Fruit fly (Drosophila melanogaster) whole organism, embryonic: ENCODE data around the gene Mfe2.
A peak's percentile ranks its signal among the peaks of the same experiment; 100 is the strongest.

Experiments used
- Ada2b ChIP-seq: fragments of 200-800 bp; sonication (Bioruptor generic); IDR thresholded peaks from 2 replicates; pipeline ENCODE4 v1.3.6; 2022; ENCODE audit warnings: missing biosample characterization, missing genetic modification characterization
- Atf6 ChIP-seq: fragments of 200-800 bp; sonication (Bioruptor generic); IDR thresholded peaks from 2 replicates; pipeline ENCODE4 v1.3.6; 2022; ENCODE audit warnings: missing biosample characterization, missing genetic modification characterization
- B-H2 ChIP-seq: fragments of 200-800 bp; sonication (Bioruptor generic); optimal IDR thresholded peaks from 2 replicates; lab custom pipeline; 2018; ENCODE audit warnings: missing biosample characterization, mild to moderate bottlenecking, missing genetic modification characterization
- CG10654 ChIP-seq: fragments of 200-800 bp; sonication (Bioruptor generic); optimal IDR thresholded peaks from 2 replicates; lab custom pipeline; 2016; ENCODE audit warnings: missing biosample characterization, missing genetic modification characterization
- CG11696 ChIP-seq: fragments of 200-800 bp; sonication (Bioruptor generic); IDR thresholded peaks from 2 replicates; pipeline ENCODE4 v1.3.6; 2022; ENCODE audit warnings: missing biosample characterization, missing genetic modification characterization
- CG12299 ChIP-seq: fragments of 200-800 bp; sonication (Bioruptor generic); optimal IDR thresholded peaks from 2 replicates; lab custom pipeline; 2018; ENCODE audit warnings: missing biosample characterization, mild to moderate bottlenecking, missing genetic modification characterization
- CG12769 ChIP-seq: fragments of 200-800 bp; sonication (Bioruptor generic); optimal IDR thresholded peaks from 2 replicates; lab custom pipeline; 2019; ENCODE audit warnings: missing biosample characterization, mild to moderate bottlenecking, missing genetic modification characterization, moderate library complexity
- CG13123 ChIP-seq: fragments of 200-800 bp; sonication (Bioruptor generic); optimal IDR thresholded peaks from 2 replicates; lab custom pipeline; 2016; ENCODE audit warnings: missing biosample characterization, missing genetic modification characterization
- CG14667 ChIP-seq: fragments of 200-800 bp; sonication (Bioruptor generic); IDR thresholded peaks from 2 replicates; pipeline ENCODE4 v1.3.6; 2022; ENCODE audit warnings: missing biosample characterization, missing genetic modification characterization
- CG14710 ChIP-seq: fragments of 200-800 bp; sonication (Bioruptor generic); optimal IDR thresholded peaks from 3 replicates; lab custom pipeline; 2019; ENCODE audit warnings: missing biosample characterization, mild to moderate bottlenecking, missing genetic modification characterization, moderate library complexity
- CG15011 ChIP-seq: fragments of 200-800 bp; sonication (Bioruptor generic); optimal IDR thresholded peaks from 3 replicates; lab custom pipeline; 2018; ENCODE audit warnings: missing biosample characterization, mild to moderate bottlenecking, missing genetic modification characterization
- CG1602 ChIP-seq: fragments of 200-800 bp; sonication (Bioruptor generic); optimal IDR thresholded peaks from 3 replicates; lab custom pipeline; 2016; ENCODE audit warnings: missing biosample characterization, missing genetic modification characterization
- CG1647 ChIP-seq: fragments of 200-800 bp; sonication (Bioruptor generic); optimal IDR thresholded peaks from 3 replicates; lab custom pipeline; 2016; ENCODE audit warnings: missing biosample characterization, missing genetic modification characterization
- CG16863 ChIP-seq: fragments of 200-800 bp; sonication (Bioruptor generic); optimal IDR thresholded peaks from 3 replicates; lab custom pipeline; 2016; ENCODE audit warnings: missing biosample characterization, missing genetic modification characterization
- CG17361 ChIP-seq: fragments of 200-800 bp; sonication (Bioruptor generic); IDR thresholded peaks from 3 replicates; pipeline ENCODE4 v1.3.6; 2022; ENCODE audit warnings: missing biosample characterization, missing genetic modification characterization
- CG18262 ChIP-seq: fragments of 200-800 bp; optimal IDR thresholded peaks from 3 replicates; lab custom pipeline; 2019; ENCODE audit warnings: missing biosample characterization, mild to moderate bottlenecking, missing genetic modification characterization, moderate library complexity
- CG2129 ChIP-seq: fragments of 200-800 bp; sonication (Bioruptor generic); IDR thresholded peaks from 2 replicates; pipeline ENCODE4 v1.3.6; 2022; ENCODE audit warnings: missing biosample characterization, missing genetic modification characterization; ENCODE audit not compliant: partially characterized antibody
- CG6272 ChIP-seq: fragments of 200-800 bp; sonication (Bioruptor generic); IDR thresholded peaks from 2 replicates; pipeline ENCODE4 v1.3.6; 2022; ENCODE audit warnings: missing biosample characterization, missing genetic modification characterization
- CG6689 ChIP-seq: fragments of 200-800 bp; sonication (Bioruptor generic); IDR thresholded peaks from 2 replicates; pipeline ENCODE4 v1.3.6; 2022; ENCODE audit warnings: missing biosample characterization, missing genetic modification characterization
- CG6854 ChIP-seq: fragments of 200-800 bp; sonication (Bioruptor generic); optimal IDR thresholded peaks from 3 replicates; lab custom pipeline; 2017; ENCODE audit warnings: missing biosample characterization, mild to moderate bottlenecking, missing genetic modification characterization
- CG7839 ChIP-seq: fragments of 200-800 bp; sonication (Bioruptor generic); optimal IDR thresholded peaks from 3 replicates; lab custom pipeline; 2018; ENCODE audit warnings: missing biosample characterization, mild to moderate bottlenecking, missing genetic modification characterization, moderate library complexity
- CG7928 ChIP-seq: fragments of 200-800 bp; sonication (Bioruptor generic); optimal IDR thresholded peaks from 2 replicates; lab custom pipeline; 2017; ENCODE audit warnings: missing biosample characterization, mild to moderate bottlenecking, missing genetic modification characterization
- CG8388 ChIP-seq: fragments of 200-800 bp; sonication (Bioruptor generic); optimal IDR thresholded peaks from 2 replicates; lab custom pipeline; 2019; ENCODE audit warnings: missing biosample characterization, mild to moderate bottlenecking, missing genetic modification characterization, moderate library complexity
- CG9932 ChIP-seq: fragments of 200-800 bp; sonication (Bioruptor generic); IDR thresholded peaks from 2 replicates; pipeline ENCODE4 v1.3.6; 2022; ENCODE audit warnings: missing biosample characterization, missing genetic modification characterization
- D ChIP-seq, 2 experiments: fragments of 200-800 bp in 1 of 2; fragments of >200 bp in 1 of 2; sonication (Bioruptor generic) in 1 of 2; optimal IDR thresholded peaks; 2 replicates in 1 of 2; 3 replicates in 1 of 2; lab custom pipeline; 2017; ENCODE audit warnings: mild to moderate bottlenecking in 1 of 2, missing biosample characterization in 1 of 2, missing genetic modification characterization in 1 of 2, missing genetic modification reagents in 1 of 2
- Gsc ChIP-seq: fragments of 200-800 bp; sonication (Bioruptor generic); IDR thresholded peaks from 2 replicates; pipeline ENCODE4 v1.3.6; 2022; ENCODE audit warnings: missing biosample characterization, missing genetic modification characterization
- Gug ChIP-seq: fragments of 200-800 bp; sonication (Bioruptor generic); IDR thresholded peaks from 4 replicates; pipeline ENCODE4 v1.3.6; 2022; ENCODE audit warnings: missing biosample characterization, missing genetic modification characterization
- Hmr ChIP-seq: fragments of 200-800 bp; sonication (Bioruptor generic); optimal IDR thresholded peaks from 3 replicates; lab custom pipeline; 2017; ENCODE audit warnings: mild to moderate bottlenecking, missing biosample characterization, missing genetic modification reagents, missing genetic modification characterization
- Lpt ChIP-seq: fragments of >200 bp; optimal IDR thresholded peaks from 2 replicates; lab custom pipeline; 2018; ENCODE audit warnings: missing biosample characterization, missing genetic modification characterization
- MBD-R2 ChIP-seq: fragments of 200-800 bp; sonication (Bioruptor generic); IDR thresholded peaks from 2 replicates; pipeline ENCODE4 v1.3.6; 2022; ENCODE audit warnings: missing biosample characterization, missing genetic modification characterization
- Max ChIP-seq: fragments of 200-800 bp; sonication (Bioruptor generic); optimal IDR thresholded peaks from 2 replicates; lab custom pipeline; 2016; ENCODE audit warnings: missing biosample characterization, mild to moderate bottlenecking, missing genetic modification characterization
- NfI ChIP-seq: fragments of 200-800 bp; sonication (Bioruptor generic); optimal IDR thresholded peaks from 3 replicates; lab custom pipeline; 2018; ENCODE audit warnings: missing biosample characterization, mild to moderate bottlenecking, missing genetic modification characterization, moderate library complexity
- Oli ChIP-seq: fragments of 200-800 bp; sonication (Bioruptor generic); optimal IDR thresholded peaks from 2 replicates; lab custom pipeline; 2018; ENCODE audit warnings: missing biosample characterization, mild to moderate bottlenecking, missing genetic modification characterization, moderate library complexity
- PHDP ChIP-seq: fragments of 200-800 bp; sonication (Bioruptor generic); optimal IDR thresholded peaks from 3 replicates; lab custom pipeline; 2018; ENCODE audit warnings: missing biosample characterization, mild to moderate bottlenecking, missing genetic modification characterization, moderate library complexity
- Pdp1 ChIP-seq, 2 experiments: fragments of 200-800 bp; sonication (Bioruptor generic); optimal IDR thresholded peaks; 3 replicates each; lab custom pipeline; 2016; ENCODE audit warnings: missing biosample characterization in 2 of 2, missing genetic modification characterization in 2 of 2, mild to moderate bottlenecking in 1 of 2, moderate library complexity in 1 of 2
- Poxn ChIP-seq: fragments of 200-800 bp; sonication (Bioruptor generic); IDR thresholded peaks from 2 replicates; pipeline ENCODE4 v1.3.6; 2022; ENCODE audit warnings: missing biosample characterization, missing genetic modification characterization
- Scr ChIP-seq: fragments of 200-800 bp; sonication (Bioruptor generic); IDR thresholded peaks from 2 replicates; pipeline ENCODE4 v1.3.6; 2022; ENCODE audit warnings: missing biosample characterization, missing genetic modification characterization; ENCODE audit not compliant: partially characterized antibody
- abd-A ChIP-seq: fragments of 200-800 bp; sonication (Bioruptor generic); optimal IDR thresholded peaks from 3 replicates; lab custom pipeline; 2019; ENCODE audit warnings: missing biosample characterization, mild to moderate bottlenecking, missing genetic modification characterization, moderate library complexity
- amos ChIP-seq: fragments of 200-800 bp; sonication (Bioruptor generic); IDR thresholded peaks from 2 replicates; pipeline ENCODE4 v1.3.6; 2022; ENCODE audit warnings: missing biosample characterization, missing genetic modification characterization; ENCODE audit not compliant: partially characterized antibody
- ato ChIP-seq: fragments of 200-800 bp; sonication (Bioruptor generic); IDR thresholded peaks from 2 replicates; pipeline ENCODE4 v1.3.6; 2022; ENCODE audit warnings: missing biosample characterization, missing genetic modification characterization; ENCODE audit not compliant: partially characterized antibody
- da ChIP-seq: fragments of 200-800 bp; sonication (Bioruptor generic); optimal IDR thresholded peaks from 2 replicates; lab custom pipeline; 2016; ENCODE audit warnings: missing biosample characterization, missing genetic modification characterization
- fd64A ChIP-seq: fragments of 200-800 bp; sonication (Bioruptor generic); optimal IDR thresholded peaks from 3 replicates; lab custom pipeline; 2018; ENCODE audit warnings: missing biosample characterization, mild to moderate bottlenecking, missing genetic modification characterization
- insv ChIP-seq, 2 experiments: fragments of 200-800 bp; sonication (Bioruptor generic); optimal IDR thresholded peaks; 3 replicates each; lab custom pipeline; 2016 to 2018; ENCODE audit warnings: missing biosample characterization in 2 of 2, missing genetic modification characterization in 2 of 2
- kah ChIP-seq: fragments of 200-800 bp; sonication (Bioruptor generic); optimal IDR thresholded peaks from 2 replicates; lab custom pipeline; 2018; ENCODE audit warnings: missing biosample characterization, mild to moderate bottlenecking, missing genetic modification characterization
- ken ChIP-seq: fragments of 200-800 bp; sonication (Bioruptor generic); IDR thresholded peaks from 3 replicates; pipeline ENCODE4 v1.3.6; 2022; ENCODE audit warnings: missing biosample characterization, missing genetic modification characterization
- lab ChIP-seq: fragments of 200-800 bp; sonication (Bioruptor generic); optimal IDR thresholded peaks from 3 replicates; lab custom pipeline; 2017; ENCODE audit warnings: missing biosample characterization, missing genetic modification characterization, mild to moderate bottlenecking, moderate library complexity, missing genetic modification reagents
- mam ChIP-seq: fragments of 200-800 bp; sonication (Bioruptor generic); optimal IDR thresholded peaks from 3 replicates; lab custom pipeline; 2016; ENCODE audit warnings: missing biosample characterization, missing genetic modification characterization
- nerfin-1 ChIP-seq: fragments of 200-800 bp; sonication (Bioruptor generic); optimal IDR thresholded peaks from 3 replicates; lab custom pipeline; 2019; ENCODE audit warnings: missing biosample characterization, mild to moderate bottlenecking, missing genetic modification characterization, moderate library complexity
- sisA ChIP-seq: fragments of 200-800 bp; sonication (Bioruptor generic); IDR thresholded peaks from 2 replicates; pipeline ENCODE4 v1.3.6; 2022; ENCODE audit warnings: missing biosample characterization, missing genetic modification characterization
- sob ChIP-seq: fragments of 200-800 bp; sonication (Bioruptor generic); IDR thresholded peaks from 2 replicates; pipeline ENCODE4 v1.3.6; 2022; ENCODE audit warnings: missing biosample characterization, missing genetic modification characterization

Mfe2 gene

dm6 chrX:16275854-16276338 lies 5.1 kb downstream of the Mfe2 start, which contains the start of the genes kat80 and Prosalpha4 (continued):
- TF ChIP-seq CG13123 = no peak
- TF ChIP-seq CG2129 (GFP tag; lab: Robert Waterston, UW) = peak; percentile 40
- TF ChIP-seq CG1602 (GFP tag; lab: Kevin White, UChicago) = no peak
- no peak for TF ChIP-seq da (GFP tag; lab: Kevin White, UChicago)
- peak; percentile 25 for TF ChIP-seq Oli (tag; lab: Kevin White, UChicago)
- TF ChIP-seq CG12299 = no peak
- no peak; the same call in 1 of the 2 replicates for TF ChIP-seq CG6689 (GFP tag; lab: Robert Waterston, UW)
- peak; percentile 42; the same call in 1 of the 2 replicates for TF ChIP-seq sob
- peak; percentile 45 for TF ChIP-seq CG7839 (tag; lab: Kevin White, UChicago)
- TF ChIP-seq CG18262 (tag; lab: Kevin White, UChicago) = peak; percentile 48
- no peak for TF ChIP-seq ato (GFP tag; lab: Robert Waterston, UW)
- TF ChIP-seq CG1647 = no peak
- TF ChIP-seq PHDP (tag; lab: Kevin White, UChicago) = peak; percentile 32
- TF ChIP-seq Atf6 = no peak
- no peak for TF ChIP-seq fd64A (GFP tag; lab: Kevin White, UChicago)
- TF ChIP-seq mam = no peak
- peak; percentile 35; the same call in 1 of the 4 replicates for TF ChIP-seq Gug (GFP tag; lab: Robert Waterston, UW)
- TF ChIP-seq B-H2 (GFP tag; lab: Kevin White, UChicago) = peak; percentile 59
- peak; percentile 13 for TF ChIP-seq nerfin-1 (tag; lab: Kevin White, UChicago)
- TF ChIP-seq CG10654 (GFP tag; lab: Kevin White, UChicago) = peak; percentile 1
- TF ChIP-seq lab (GFP tag; lab: Kevin White, UChicago) = peak; percentile 51
- TF ChIP-seq CG8388 (GFP tag; lab: Kevin White, UChicago) = peak; percentile 0
- no peak for TF ChIP-seq sisA (GFP tag; lab: Robert Waterston, UW)
- TF ChIP-seq Hmr (GFP tag; lab: Kevin White, UChicago) = peak; percentile 15
- peak; percentile 43 for TF ChIP-seq NfI (GFP tag; lab: Kevin White, UChicago)
- TF ChIP-seq kah (GFP tag; lab: Kevin White, UChicago) = no peak
- peak; percentile 46; the same call in 1 of the 2 replicates for TF ChIP-seq MBD-R2 (GFP tag; lab: Robert Waterston, UW)
- TF ChIP-seq CG7928 (GFP tag; lab: Kevin White, UChicago) = peak; percentile 96
- no peak for TF ChIP-seq CG11696 (GFP tag; lab: Robert Waterston, UW)
- peak in 1 of 2 experiments; percentile 10 for TF ChIP-seq Pdp1 (GFP tag; optimal IDR thresholded peaks at IDR 0.05; lab: Kevin White, UChicago)
- peak; percentile 56; the same call in 1 of the 3 replicates for TF ChIP-seq CG17361 (GFP tag; lab: Robert Waterston, UW)
- no peak for TF ChIP-seq CG12769
- TF ChIP-seq CG15011 = no peak
- TF ChIP-seq insv (GFP tag; optimal IDR thresholded peaks at IDR 0.05; lab: Kevin White, UChicago) = no peak
- TF ChIP-seq CG6854 = no peak
- peak; percentile 77 for TF ChIP-seq amos
- TF ChIP-seq Ada2b (GFP tag; lab: Robert Waterston, UW) = no peak
- TF ChIP-seq Poxn = no peak
- TF ChIP-seq Gsc (GFP tag; lab: Robert Waterston, UW) = no peak
- no peak for TF ChIP-seq Lpt (GFP tag; lab: Kevin White, UChicago)
- TF ChIP-seq abd-A (tag; lab: Kevin White, UChicago) = no peak
- TF ChIP-seq CG9932 = peak; percentile 64
- no peak for TF ChIP-seq ken (GFP tag; lab: Robert Waterston, UW)
- no peak for TF ChIP-seq CG16863 (GFP tag; lab: Kevin White, UChicago)
- no peak for TF ChIP-seq Max (GFP tag; lab: Kevin White, UChicago)
- 0 out of 2 replicates have a peak, but pooled peaks have one; percentile 15 for TF ChIP-seq CG14667 (GFP tag; lab: Robert Waterston, UW)
- no peak for TF ChIP-seq CG6272 (GFP tag; lab: Robert Waterston, UW)
- peak; percentile 71 for TF ChIP-seq Scr (GFP tag; lab: Robert Waterston, UW)
- TF ChIP-seq CG14710 = peak; percentile 67
- TF ChIP-seq D (optimal IDR thresholded peaks at IDR 0.05; lab: Kevin White, UChicago) = no peak
- TF ChIP-seq D (GFP tag; optimal IDR thresholded peaks at IDR 0.05; lab: Kevin White, UChicago) = no peak
